Fruit fly (Drosophila melanogaster) whole organism, embryonic: ENCODE results near the gene Twdlalpha.

Source experiments
- Ada2b ChIP-seq: fragments of 200-800 bp; sonication (Bioruptor generic); IDR thresholded peaks from 2 replicates; pipeline ENCODE4 v1.3.6; 2022; ENCODE audit warnings: missing biosample characterization, missing genetic modification characterization
- Aef1 ChIP-seq: fragments of 200-800 bp; sonication (Bioruptor generic); IDR thresholded peaks from 3 replicates; pipeline ENCODE4 v1.3.6; 2022; ENCODE audit warnings: missing biosample characterization, missing genetic modification characterization
- B-H2 ChIP-seq: fragments of 200-800 bp; sonication (Bioruptor generic); optimal IDR thresholded peaks from 2 replicates; lab custom pipeline; 2018; ENCODE audit warnings: missing biosample characterization, mild to moderate bottlenecking, missing genetic modification characterization
- Bteb2 ChIP-seq: fragments of 200-800 bp; sonication (Bioruptor generic); optimal IDR thresholded peaks from 2 replicates; lab custom pipeline; 2016; ENCODE audit warnings: missing biosample characterization, missing genetic modification characterization
- CG10209 ChIP-seq: fragments of 200-800 bp; sonication (Bioruptor generic); optimal IDR thresholded peaks from 3 replicates; lab custom pipeline; 2017; ENCODE audit warnings: missing biosample characterization, mild to moderate bottlenecking, missing genetic modification characterization, missing genetic modification reagents
- CG10274 ChIP-seq: fragments of 200-800 bp; sonication (Bioruptor generic); optimal IDR thresholded peaks from 3 replicates; lab custom pipeline; 2017; ENCODE audit warnings: missing biosample characterization, mild to moderate bottlenecking, missing genetic modification characterization
- CG10431 ChIP-seq: fragments of 200-800 bp; sonication (Bioruptor generic); optimal IDR thresholded peaks from 3 replicates; lab custom pipeline; 2018; ENCODE audit warnings: missing biosample characterization, mild to moderate bottlenecking, missing genetic modification characterization
- CG11456 ChIP-seq: fragments of 200-800 bp; sonication (Bioruptor generic); IDR thresholded peaks from 3 replicates; pipeline ENCODE4 v1.3.6; 2022; ENCODE audit warnings: missing biosample characterization, missing genetic modification characterization
- CG14710 ChIP-seq: fragments of 200-800 bp; sonication (Bioruptor generic); optimal IDR thresholded peaks from 3 replicates; lab custom pipeline; 2019; ENCODE audit warnings: missing biosample characterization, mild to moderate bottlenecking, missing genetic modification characterization, moderate library complexity
- CG1529 ChIP-seq: fragments of 200-800 bp; sonication (Bioruptor generic); optimal IDR thresholded peaks from 3 replicates; lab custom pipeline; 2018; ENCODE audit warnings: missing biosample characterization, missing genetic modification characterization
- CG15479 ChIP-seq: fragments of 200-800 bp; sonication (Bioruptor generic); optimal IDR thresholded peaks from 3 replicates; lab custom pipeline; 2019; ENCODE audit warnings: missing biosample characterization, mild to moderate bottlenecking, missing genetic modification characterization, moderate library complexity
- CG16813 ChIP-seq: fragments of 200-800 bp; sonication (Bioruptor generic); IDR thresholded peaks from 3 replicates; pipeline ENCODE4 v1.3.6; 2022; ENCODE audit warnings: missing biosample characterization, missing genetic modification characterization; ENCODE audit not compliant: partially characterized antibody
- CG17912 ChIP-seq: fragments of 200-800 bp; sonication (Bioruptor generic); optimal IDR thresholded peaks from 2 replicates; lab custom pipeline; 2018; ENCODE audit warnings: missing biosample characterization, mild to moderate bottlenecking, missing genetic modification characterization
- CG30020 ChIP-seq: fragments of 200-800 bp; optimal IDR thresholded peaks from 2 replicates; lab custom pipeline; 2019; ENCODE audit warnings: missing biosample characterization, mild to moderate bottlenecking, missing genetic modification characterization, moderate library complexity
- CG3281 ChIP-seq: fragments of 200-800 bp; sonication (Bioruptor generic); optimal IDR thresholded peaks from 3 replicates; lab custom pipeline; 2017; ENCODE audit warnings: missing biosample characterization, mild to moderate bottlenecking, missing genetic modification characterization
- CG42726 ChIP-seq: fragments of 200-800 bp; sonication (Bioruptor generic); IDR thresholded peaks from 2 replicates; pipeline ENCODE4 v1.3.6; 2022; ENCODE audit warnings: missing biosample characterization, missing genetic modification characterization; ENCODE audit not compliant: partially characterized antibody
- CG4854 ChIP-seq: fragments of 200-800 bp; sonication (Bioruptor generic); optimal IDR thresholded peaks from 2 replicates; lab custom pipeline; 2016; ENCODE audit warnings: missing biosample characterization, missing genetic modification characterization, inconsistent platforms
- CG5245 ChIP-seq: fragments of 200-800 bp; sonication (Bioruptor generic); optimal IDR thresholded peaks from 3 replicates; lab custom pipeline; 2016; ENCODE audit warnings: missing biosample characterization, missing genetic modification characterization
- CG6254 ChIP-seq: fragments of 200-800 bp; sonication (Bioruptor generic); optimal IDR thresholded peaks from 3 replicates; lab custom pipeline; 2017; ENCODE audit warnings: mild to moderate bottlenecking, missing biosample characterization, missing genetic modification reagents, missing genetic modification characterization
- CG6272 ChIP-seq: fragments of 200-800 bp; sonication (Bioruptor generic); IDR thresholded peaks from 2 replicates; pipeline ENCODE4 v1.3.6; 2022; ENCODE audit warnings: missing biosample characterization, missing genetic modification characterization
- CG8944 ChIP-seq: fragments of 200-800 bp; sonication (Bioruptor generic); optimal IDR thresholded peaks from 3 replicates; lab custom pipeline; 2016; ENCODE audit warnings: missing biosample characterization, missing genetic modification characterization
- Dfd ChIP-seq, 2 experiments: fragments of >200 bp; optimal IDR thresholded peaks; 2 replicates each; lab custom pipeline; 2017; ENCODE audit warnings: missing biosample characterization in 2 of 2, missing genetic modification characterization in 2 of 2
- Ets65A ChIP-seq: fragments of 200-800 bp; sonication (Bioruptor generic); peaks from one replicate; lab custom pipeline; 2016; ENCODE audit warnings: missing biosample characterization, missing genetic modification characterization
- Fer1 ChIP-seq: fragments of 200-800 bp; sonication (Bioruptor generic); optimal IDR thresholded peaks from 2 replicates; lab custom pipeline; 2017; ENCODE audit warnings: missing biosample characterization, mild to moderate bottlenecking, missing genetic modification characterization
- HLH4C ChIP-seq: fragments of 200-800 bp; sonication (Bioruptor generic); IDR thresholded peaks from 3 replicates; pipeline ENCODE4 v1.3.6; 2022; ENCODE audit warnings: missing biosample characterization, missing genetic modification characterization; ENCODE audit not compliant: partially characterized antibody
- Hey ChIP-seq: fragments of 200-800 bp; sonication (Bioruptor generic); optimal IDR thresholded peaks from 3 replicates; lab custom pipeline; 2018; ENCODE audit warnings: missing biosample characterization, mild to moderate bottlenecking, missing genetic modification characterization
- Scr ChIP-seq: fragments of 200-800 bp; sonication (Bioruptor generic); IDR thresholded peaks from 2 replicates; pipeline ENCODE4 v1.3.6; 2022; ENCODE audit warnings: missing biosample characterization, missing genetic modification characterization; ENCODE audit not compliant: partially characterized antibody
- ab ChIP-seq: fragments of 200-800 bp; sonication (Bioruptor generic); optimal IDR thresholded peaks from 2 replicates; lab custom pipeline; 2016; ENCODE audit warnings: missing biosample characterization, missing genetic modification characterization
- amos ChIP-seq: fragments of 200-800 bp; sonication (Bioruptor generic); IDR thresholded peaks from 2 replicates; pipeline ENCODE4 v1.3.6; 2022; ENCODE audit warnings: missing biosample characterization, missing genetic modification characterization; ENCODE audit not compliant: partially characterized antibody
- aop ChIP-seq: fragments of 200-800 bp; sonication (Bioruptor generic); IDR thresholded peaks from 2 replicates; pipeline ENCODE4 v1.3.6; 2022; ENCODE audit warnings: missing biosample characterization, missing genetic modification characterization
- bcd ChIP-seq: fragments of 200-800 bp; sonication (Bioruptor generic); optimal IDR thresholded peaks from 2 replicates; lab custom pipeline; 2017; ENCODE audit warnings: missing biosample characterization, mild to moderate bottlenecking, missing genetic modification characterization
- cwo ChIP-seq: fragments of 200-800 bp; sonication (Bioruptor generic); optimal IDR thresholded peaks from 3 replicates; lab custom pipeline; 2017; ENCODE audit warnings: missing biosample characterization, missing genetic modification characterization, mild to moderate bottlenecking, moderate library complexity, missing genetic modification reagents
- da ChIP-seq: fragments of 200-800 bp; sonication (Bioruptor generic); optimal IDR thresholded peaks from 2 replicates; lab custom pipeline; 2016; ENCODE audit warnings: missing biosample characterization, missing genetic modification characterization
- dmrt99B ChIP-seq: fragments of 200-800 bp; sonication (Bioruptor generic); optimal IDR thresholded peaks from 2 replicates; lab custom pipeline; 2018; ENCODE audit warnings: missing biosample characterization, mild to moderate bottlenecking, missing genetic modification characterization, moderate library complexity
- gcm ChIP-seq: fragments of 200-800 bp; sonication (Bioruptor generic); optimal IDR thresholded peaks from 2 replicates; lab custom pipeline; 2019; ENCODE audit warnings: missing biosample characterization, mild to moderate bottlenecking, missing genetic modification characterization, moderate library complexity
- gro ChIP-seq: fragments of 200-800 bp; sonication (Bioruptor generic); optimal IDR thresholded peaks from 2 replicates; lab custom pipeline; 2016; ENCODE audit warnings: missing biosample characterization, missing genetic modification characterization
- kah ChIP-seq: fragments of 200-800 bp; sonication (Bioruptor generic); optimal IDR thresholded peaks from 2 replicates; lab custom pipeline; 2018; ENCODE audit warnings: missing biosample characterization, mild to moderate bottlenecking, missing genetic modification characterization
- lilli ChIP-seq: fragments of 200-800 bp; sonication (Bioruptor generic); optimal IDR thresholded peaks from 3 replicates; lab custom pipeline; 2016; ENCODE audit warnings: missing biosample characterization, missing genetic modification characterization
- nom ChIP-seq: fragments of 200-800 bp; sonication (Bioruptor generic); optimal IDR thresholded peaks from 2 replicates; lab custom pipeline; 2017; ENCODE audit warnings: missing biosample characterization, missing genetic modification characterization, mild to moderate bottlenecking, moderate library complexity, missing genetic modification reagents
- p53 ChIP-seq: fragments of 200-800 bp; sonication (Bioruptor generic); optimal IDR thresholded peaks from 2 replicates; lab custom pipeline; 2016; ENCODE audit warnings: missing biosample characterization, missing genetic modification characterization
- pb ChIP-seq: fragments of 200-800 bp; sonication (Bioruptor generic); optimal IDR thresholded peaks from 3 replicates; lab custom pipeline; 2016; ENCODE audit warnings: missing biosample characterization, missing genetic modification characterization
- pzg ChIP-seq: fragments of 200-800 bp; sonication (Bioruptor generic); optimal IDR thresholded peaks from 3 replicates; lab custom pipeline; 2018; ENCODE audit warnings: missing biosample characterization, mild to moderate bottlenecking, missing genetic modification characterization, moderate library complexity
- run ChIP-seq: fragments of 200-800 bp; sonication (Bioruptor generic); optimal IDR thresholded peaks from 3 replicates; lab custom pipeline; 2018; ENCODE audit warnings: missing biosample characterization, mild to moderate bottlenecking, missing genetic modification characterization
- sim ChIP-seq: fragments of 200-800 bp; sonication (Bioruptor generic); IDR thresholded peaks from 2 replicates; pipeline ENCODE4 v1.3.6; 2022; ENCODE audit warnings: missing biosample characterization, missing genetic modification characterization
- sob ChIP-seq: fragments of 200-800 bp; sonication (Bioruptor generic); IDR thresholded peaks from 2 replicates; pipeline ENCODE4 v1.3.6; 2022; ENCODE audit warnings: missing biosample characterization, missing genetic modification characterization
- tio ChIP-seq: fragments of 200-800 bp; sonication (Bioruptor generic); optimal IDR thresholded peaks from 2 replicates; lab custom pipeline; 2017; ENCODE audit warnings: missing biosample characterization, missing genetic modification characterization, inconsistent platforms
- tna ChIP-seq: fragments of 200-800 bp; sonication (Bioruptor generic); IDR thresholded peaks from 2 replicates; pipeline ENCODE4 v1.3.6; 2022; ENCODE audit warnings: missing biosample characterization, missing genetic modification characterization; ENCODE audit not compliant: partially characterized antibody
- unc-4 ChIP-seq: fragments of 200-800 bp; sonication (Bioruptor generic); IDR thresholded peaks from 2 replicates; pipeline ENCODE4 v1.3.6; 2022; ENCODE audit warnings: missing biosample characterization, missing genetic modification characterization; ENCODE audit not compliant: partially characterized antibody

The Twdlalpha gene

DNA sequence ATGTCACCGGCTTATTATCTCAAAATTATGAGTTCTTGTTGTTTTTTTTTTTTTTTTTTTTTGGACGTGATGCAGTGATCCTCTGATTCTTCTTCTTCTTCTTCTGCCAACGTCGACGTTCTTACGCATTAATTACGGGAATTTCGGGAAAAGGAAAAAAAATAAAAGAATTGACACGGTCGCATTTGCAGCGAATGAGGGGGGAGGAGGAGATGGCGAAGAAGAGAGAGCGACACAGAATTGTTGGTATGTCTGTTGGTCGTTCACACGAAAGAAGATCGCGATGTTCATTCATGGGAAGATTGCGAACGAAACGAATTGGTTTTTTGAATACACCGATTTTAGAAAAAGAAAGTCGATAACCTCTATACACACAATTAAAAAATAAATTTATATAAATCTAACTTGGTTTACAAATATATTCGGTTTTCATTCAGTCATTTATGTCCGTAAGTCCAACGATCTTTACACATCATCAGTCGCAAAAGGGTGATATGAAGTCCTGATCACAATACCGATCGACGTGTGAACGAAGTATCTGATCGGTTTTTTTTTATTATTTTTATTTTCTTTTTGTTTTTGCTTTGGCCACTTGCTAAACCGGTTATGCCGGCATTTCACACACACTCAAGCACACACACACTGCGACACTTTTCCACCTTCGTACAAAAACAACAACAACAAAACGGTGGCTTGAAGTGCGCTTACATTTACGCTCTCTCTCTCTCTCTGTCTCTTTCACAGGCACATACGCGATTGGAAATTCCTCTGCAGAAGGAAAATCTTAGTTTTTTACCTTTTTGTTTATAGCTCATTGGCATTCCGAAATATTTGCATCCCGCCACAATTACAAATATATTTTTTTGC is 8.3 kb downstream of the Twdlalpha start (continued):
- peak; percentile 77 for TF ChIP-seq gcm (GFP tag; lab: Kevin White, UChicago)
- no peak for TF ChIP-seq CG8944 (GFP tag; lab: Kevin White, UChicago)
- TF ChIP-seq Ets65A (GFP tag; lab: Kevin White, UChicago), result peak; percentile 90
- peak; percentile 65 for TF ChIP-seq lilli (GFP tag; lab: Kevin White, UChicago)
- peak; percentile 54 for TF ChIP-seq bcd
- no peak for TF ChIP-seq ab (GFP tag; lab: Kevin White, UChicago)
- no peak for TF ChIP-seq tna (GFP tag; lab: Robert Waterston, UW)
- peak; percentile 29 for TF ChIP-seq CG10274 (GFP tag; lab: Kevin White, UChicago)
- no peak for TF ChIP-seq Dfd (GFP tag; optimal IDR thresholded peaks at IDR 0.05; lab: Kevin White, UChicago)
- no peak for TF ChIP-seq amos (GFP tag; lab: Robert Waterston, UW)
- peak; percentile 27 for TF ChIP-seq CG10431 (GFP tag; lab: Kevin White, UChicago)
- TF ChIP-seq CG10209 (GFP tag; lab: Kevin White, UChicago), result peak; percentile 64
- TF ChIP-seq nom (GFP tag; lab: Kevin White, UChicago), result peak; percentile 97
- TF ChIP-seq pb (GFP tag; lab: Kevin White, UChicago), result no peak
- peak; percentile 77 for TF ChIP-seq CG14710
- peak; percentile 13 for TF ChIP-seq Bteb2 (GFP tag; lab: Kevin White, UChicago)
- TF ChIP-seq kah (GFP tag; lab: Kevin White, UChicago), result peak; percentile 52
- TF ChIP-seq CG6272, result no peak
- no peak for TF ChIP-seq Scr (GFP tag; lab: Robert Waterston, UW)
- no peak for TF ChIP-seq Hey (tag; lab: Kevin White, UChicago)
- TF ChIP-seq sob (GFP tag; lab: Robert Waterston, UW), result peak; percentile 58
- TF ChIP-seq CG11456 (GFP tag; lab: Robert Waterston, UW), result no peak
- TF ChIP-seq CG17912 (GFP tag; lab: Kevin White, UChicago), result no peak
- no peak for TF ChIP-seq Ada2b
- no peak for TF ChIP-seq Aef1 (GFP tag; lab: Robert Waterston, UW)
- TF ChIP-seq CG4854 (GFP tag; lab: Kevin White, UChicago), result no peak
- TF ChIP-seq p53 (GFP tag; lab: Kevin White, UChicago), result no peak
- TF ChIP-seq da (GFP tag; lab: Kevin White, UChicago), result no peak
- peak; percentile 48 for TF ChIP-seq CG30020
- TF ChIP-seq gro, result peak; percentile 50
- peak; percentile 42 for TF ChIP-seq cwo (GFP tag; lab: Kevin White, UChicago)
- no peak for TF ChIP-seq pzg (GFP tag; lab: Kevin White, UChicago)
- no peak for TF ChIP-seq unc-4
- peak; percentile 49 for TF ChIP-seq tio
- no peak for TF ChIP-seq CG5245 (GFP tag; lab: Kevin White, UChicago)
- TF ChIP-seq CG16813 (GFP tag; lab: Robert Waterston, UW), result no peak
- TF ChIP-seq CG1529 (GFP tag; lab: Kevin White, UChicago), result peak; percentile 50
- TF ChIP-seq CG15479 (GFP tag; lab: Kevin White, UChicago), result peak; percentile 30
- TF ChIP-seq sim (GFP tag; lab: Robert Waterston, UW), result no peak
- peak; percentile 84 for TF ChIP-seq dmrt99B (tag; lab: Kevin White, UChicago)
- TF ChIP-seq CG6254 (GFP tag; lab: Kevin White, UChicago), result peak; percentile 70
- TF ChIP-seq CG42726, result no peak
- TF ChIP-seq aop (GFP tag; lab: Robert Waterston, UW), result no peak
- TF ChIP-seq Fer1 (GFP tag; lab: Kevin White, UChicago), result peak; percentile 81
- TF ChIP-seq run, result peak; percentile 48
- no peak for TF ChIP-seq B-H2
- TF ChIP-seq HLH4C (GFP tag; lab: Robert Waterston, UW), result no peak
- TF ChIP-seq CG3281, result peak; percentile 69
